Fruit fly (Drosophila melanogaster): ENCODE measurements around the gene CG32263.

CG32263 gene

DNA sequence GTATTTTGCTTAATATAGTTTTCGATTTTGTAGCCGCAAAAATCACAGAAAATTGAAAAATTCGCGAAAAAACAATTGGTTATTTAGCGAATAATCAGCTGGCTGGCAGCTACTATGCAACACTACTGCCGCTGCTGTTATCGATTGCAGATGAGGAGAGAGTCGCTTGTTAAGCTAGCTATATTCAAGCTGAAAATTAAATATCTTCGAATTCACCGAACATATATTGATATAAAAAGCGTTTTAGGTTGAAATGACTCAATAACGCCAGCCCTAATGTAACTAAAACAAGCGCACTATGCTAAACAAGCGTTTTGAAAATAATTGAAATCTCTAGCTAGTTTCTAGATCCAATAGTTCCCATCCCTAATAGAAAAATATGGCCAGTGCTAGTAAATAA, 4.6 kb downstream of the CG32263 start, which contains the start of the genes CG32264, ntc and IntS10 (continued):
- peak; percentile 19 for TF ChIP-seq p53 (GFP tag; optimal IDR thresholded peaks at IDR 0.05)
- no peak for TF ChIP-seq pita (GFP tag; optimal IDR thresholded peaks at IDR 0.05)
- no peak for TF ChIP-seq eve (GFP tag; optimal IDR thresholded peaks at IDR 0.05)
- TF ChIP-seq Lim3 (GFP tag; IDR thresholded peaks at IDR 0.05), result no peak
- TF ChIP-seq CoRest (tag; optimal IDR thresholded peaks at IDR 0.05), result peak; percentile 85
- TF ChIP-seq CG11093 (GFP tag; IDR thresholded peaks at IDR 0.05), result peak; percentile 43; the same call in 1 of the 3 replicates
- peak in 1 of 3 experiments; percentile 58 for TF ChIP-seq lola (GFP tag; optimal IDR thresholded peaks at IDR 0.05)
- TF ChIP-seq crol (GFP tag; IDR thresholded peaks at IDR 0.05), result no peak
- TF ChIP-seq CG11456 (GFP tag; IDR thresholded peaks at IDR 0.05), result peak; percentile 53; the same call in 1 of the 3 replicates
- peak; percentile 64 for TF ChIP-seq CG4282 (GFP tag; optimal IDR thresholded peaks at IDR 0.05)
- peak; percentile 94 for TF ChIP-seq row (GFP tag; IDR thresholded peaks at IDR 0.05)
- TF ChIP-seq grau (tag; optimal IDR thresholded peaks at IDR 0.05), result peak; percentile 79
- peak; percentile 47 for TF ChIP-seq CG11723 (GFP tag; optimal IDR thresholded peaks at IDR 0.05)
- TF ChIP-seq pb (GFP tag; optimal IDR thresholded peaks at IDR 0.05), result peak; percentile 47
- no peak for TF ChIP-seq Spps (tag; optimal IDR thresholded peaks at IDR 0.05)
- TF ChIP-seq CG7987 (GFP tag; optimal IDR thresholded peaks at IDR 0.05), result no peak
- peak; percentile 46 for TF ChIP-seq CG2129 (GFP tag; IDR thresholded peaks at IDR 0.05; ENCODE audit: partially characterized antibody)
- peak; percentile 91 for TF ChIP-seq zfh2 (GFP tag; optimal IDR thresholded peaks at IDR 0.05)
- TF ChIP-seq Eip74EF (GFP tag; optimal IDR thresholded peaks at IDR 0.05), result no peak
- no peak for TF ChIP-seq C15 (GFP tag; IDR thresholded peaks at IDR 0.05)
- TF ChIP-seq onecut (GFP tag; IDR thresholded peaks at IDR 0.05), result no peak
- TF ChIP-seq CG8281 (tag; optimal IDR thresholded peaks at IDR 0.05), result no peak
- peak; percentile 75 for TF ChIP-seq Max (GFP tag; optimal IDR thresholded peaks at IDR 0.05)
- no peak for TF ChIP-seq sr (GFP tag; IDR thresholded peaks at IDR 0.05)
- no peak for TF ChIP-seq CG6813 (GFP tag; optimal IDR thresholded peaks at IDR 0.05)
- peak in 1 of 2 experiments; percentile 63 for TF ChIP-seq bsh (GFP tag; optimal IDR thresholded peaks at IDR 0.05)
- TF ChIP-seq Hr78 (GFP tag; optimal IDR thresholded peaks at IDR 0.05), result no peak
- TF ChIP-seq gt (GFP tag; IDR thresholded peaks at IDR 0.05), result no peak
- TF ChIP-seq CG4617 (GFP tag; optimal IDR thresholded peaks at IDR 0.05; ENCODE audit: borderline replicate concordance), result peak; percentile 86
- TF ChIP-seq Bdp1 (GFP tag; optimal IDR thresholded peaks at IDR 0.05), result peak; percentile 53
- peak; percentile 60 for TF ChIP-seq CG18764 (GFP tag; optimal IDR thresholded peaks at IDR 0.05)
- peak; percentile 83 for TF ChIP-seq CG9817 (tag; optimal IDR thresholded peaks at IDR 0.05)
- TF ChIP-seq lmd (GFP tag; IDR thresholded peaks at IDR 0.05), result peak; percentile 51; the same call in 1 of the 2 replicates
- peak; percentile 10 for TF ChIP-seq CG17912 (GFP tag; optimal IDR thresholded peaks at IDR 0.05)
- no peak for TF ChIP-seq wek (GFP tag; optimal IDR thresholded peaks at IDR 0.05)
- no peak for TF ChIP-seq Drgx (GFP tag; IDR thresholded peaks at IDR 0.05)
- peak; percentile 71 for TF ChIP-seq Antp (GFP tag; optimal IDR thresholded peaks at IDR 0.05)
- TF ChIP-seq Aef1 (GFP tag; IDR thresholded peaks at IDR 0.05), result peak; percentile 66
- no peak for TF ChIP-seq Poxn (GFP tag; IDR thresholded peaks at IDR 0.05)
- TF ChIP-seq D19B (GFP tag; optimal IDR thresholded peaks at IDR 0.05), result peak; percentile 41
- TF ChIP-seq gro (GFP tag; optimal IDR thresholded peaks at IDR 0.05), result peak; percentile 84
- TF ChIP-seq kni (GFP tag; optimal IDR thresholded peaks at IDR 0.05), result no peak
- TF ChIP-seq gcm (GFP tag; optimal IDR thresholded peaks at IDR 0.05), result no peak
- no peak for TF ChIP-seq fd102C (GFP tag; optimal IDR thresholded peaks at IDR 0.05)
- peak; percentile 89 for TF ChIP-seq CG13624 (GFP tag; optimal IDR thresholded peaks at IDR 0.05)
- TF ChIP-seq CG4854 (GFP tag; optimal IDR thresholded peaks at IDR 0.05), result peak; percentile 33
- TF ChIP-seq NC2α (GFP tag; optimal IDR thresholded peaks at IDR 0.05), result peak; percentile 22
- peak; percentile 52 for TF ChIP-seq CG14441 (GFP tag; IDR thresholded peaks at IDR 0.05)
- peak; percentile 73 for TF ChIP-seq CG8924 (tag; optimal IDR thresholded peaks at IDR 0.05)
- peak; percentile 70 for TF ChIP-seq disco-r (GFP tag; optimal IDR thresholded peaks at IDR 0.05)
- TF ChIP-seq CTCF (GFP tag; optimal IDR thresholded peaks at IDR 0.05), result no peak

All from whole organism, embryonic.